Fruit fly (Drosophila melanogaster): ENCODE results near the gene Msr-110.
A peak's percentile ranks its signal among the peaks of the same experiment; 100 is the strongest.

Msr-110 gene

DNA sequence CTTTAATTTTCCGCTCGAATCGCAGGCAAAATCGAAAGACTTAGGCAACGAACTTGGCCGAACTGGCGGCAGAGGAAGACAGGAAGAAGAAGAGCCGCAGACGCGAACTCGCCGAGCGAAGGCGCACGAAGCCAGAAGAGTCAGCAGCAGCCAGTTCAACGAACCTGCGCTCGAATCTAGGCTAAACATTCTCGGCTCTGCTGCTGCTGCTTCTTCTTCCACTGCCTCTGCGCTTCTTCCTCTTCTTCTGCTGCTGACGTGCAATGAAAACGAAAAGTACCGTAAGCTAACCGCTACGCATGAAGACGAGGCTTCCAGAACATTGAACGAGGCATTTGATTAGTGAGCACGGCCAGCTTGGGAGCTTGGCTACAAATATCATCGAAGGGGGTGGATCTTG lies 39.3 kb upstream of the Msr-110 start:
- no peak for TF ChIP-seq CG1621 (tag; optimal IDR thresholded peaks at IDR 0.05)
- no peak for TF ChIP-seq CG3919 (GFP tag; optimal IDR thresholded peaks at IDR 0.05)
- TF ChIP-seq Blimp-1 (GFP tag; optimal IDR thresholded peaks at IDR 0.05): peak; percentile 97
- peak; percentile 3 for TF ChIP-seq Eip75B (GFP tag; optimal IDR thresholded peaks at IDR 0.05)
- TF ChIP-seq Eip78C (GFP tag): peak; percentile 46

DNA sequence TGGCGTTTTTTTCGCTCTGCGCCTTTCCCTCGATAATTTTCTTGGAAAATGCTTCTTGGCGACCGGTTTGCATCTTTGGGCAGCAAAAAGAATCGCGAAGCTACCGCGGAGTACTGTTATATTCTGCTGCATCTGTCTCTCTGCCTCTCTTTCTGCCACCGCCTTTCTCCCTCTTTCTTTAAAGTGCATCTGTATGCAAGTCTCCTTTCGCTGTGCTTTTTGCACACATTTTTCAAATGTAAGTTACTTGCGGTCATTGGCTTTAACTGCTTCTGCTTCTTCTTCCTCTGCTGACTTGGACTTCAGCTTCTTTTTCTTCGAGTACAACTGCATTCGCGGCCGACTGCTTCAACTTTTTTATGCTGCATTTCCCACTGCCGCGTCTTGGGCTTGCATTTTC lies 38.6 kb upstream of the Msr-110 start:
- TF ChIP-seq Lpt (GFP tag; optimal IDR thresholded peaks at IDR 0.05) (peak; percentile 0), Blimp-1 (GFP tag; optimal IDR thresholded peaks at IDR 0.05) (peak; percentile 95), Met (GFP tag; optimal IDR thresholded peaks at IDR 0.05) (peak; percentile 6), Hr4 (GFP tag; optimal IDR thresholded peaks at IDR 0.05) (no peak), CG3032 (tag; optimal IDR thresholded peaks at IDR 0.05) (no peak), CG15336 (GFP tag; IDR thresholded peaks at IDR 0.05) (no peak), Sox102F (GFP tag; optimal IDR thresholded peaks at IDR 0.05) (no peak), CG6854 (GFP tag; optimal IDR thresholded peaks at IDR 0.05) (peak; percentile 12)

DNA sequence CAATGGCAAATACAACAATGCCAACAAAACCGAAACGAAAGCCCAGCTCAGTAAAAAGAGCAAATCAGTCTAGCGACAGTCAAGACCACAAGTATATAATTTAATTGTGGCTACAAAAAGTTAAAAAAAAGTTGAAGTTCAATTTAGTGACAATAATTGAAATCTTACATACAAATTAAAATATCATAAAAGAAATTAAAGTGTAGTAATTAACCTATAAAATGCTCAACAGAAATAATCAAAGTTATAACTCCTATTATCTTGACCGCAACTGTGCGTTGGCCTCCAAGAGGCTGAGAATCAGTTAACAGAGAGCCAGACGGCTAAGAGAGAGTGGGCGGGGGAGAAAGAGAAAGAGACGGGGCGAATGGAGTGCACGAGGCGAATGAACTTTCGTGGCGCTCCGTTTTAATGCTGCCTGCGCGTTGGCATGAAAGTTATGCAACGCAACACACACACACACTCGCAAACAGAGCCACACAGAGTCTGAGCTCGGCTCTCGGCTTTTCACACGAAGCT lies 34.6 kb upstream of the Msr-110 start:
- peak; percentile 95 for TF ChIP-seq CG6854 (GFP tag; optimal IDR thresholded peaks at IDR 0.05)
- TF ChIP-seq dac (GFP tag; optimal IDR thresholded peaks at IDR 0.05): peak; percentile 84
- TF ChIP-seq fkh (GFP tag; optimal IDR thresholded peaks at IDR 0.05): peak; percentile 14
- TF ChIP-seq pdm3 (GFP tag; optimal IDR thresholded peaks at IDR 0.05): peak; percentile 91
- peak; percentile 91 for TF ChIP-seq CG6792 (GFP tag; optimal IDR thresholded peaks at IDR 0.05)
- peak; percentile 98 for TF ChIP-seq Blimp-1 (GFP tag; optimal IDR thresholded peaks at IDR 0.05)
- TF ChIP-seq CG32006 (GFP tag; optimal IDR thresholded peaks at IDR 0.05): peak; percentile 96
- TF ChIP-seq Sox14 (GFP tag; optimal IDR thresholded peaks at IDR 0.05): peak; percentile 92
- TF ChIP-seq CG10669 (GFP tag; optimal IDR thresholded peaks at IDR 0.05): peak; percentile 73
- peak; percentile 92 for TF ChIP-seq net (GFP tag; optimal IDR thresholded peaks at IDR 0.05)
- TF ChIP-seq CG8319 (GFP tag; optimal IDR thresholded peaks at IDR 0.05): peak; percentile 67
- peak; percentile 97 for TF ChIP-seq Met (GFP tag; optimal IDR thresholded peaks at IDR 0.05)
- TF ChIP-seq Eip75B (GFP tag; optimal IDR thresholded peaks at IDR 0.05): peak; percentile 91
- peak; percentile 95 for TF ChIP-seq Lpt (GFP tag; optimal IDR thresholded peaks at IDR 0.05)
- TF ChIP-seq CG1621 (tag; optimal IDR thresholded peaks at IDR 0.05): peak; percentile 66
- TF ChIP-seq CG6808 (GFP tag; optimal IDR thresholded peaks at IDR 0.05): peak; percentile 67
- peak; percentile 84 for TF ChIP-seq Eip93F (GFP tag; optimal IDR thresholded peaks at IDR 0.05)
- peak; percentile 72 for TF ChIP-seq fd85E (GFP tag; optimal IDR thresholded peaks at IDR 0.05)
- TF ChIP-seq Ets21C (GFP tag; optimal IDR thresholded peaks at IDR 0.05): peak; percentile 84
- peak; percentile 99 for TF ChIP-seq svp (GFP tag)
- TF ChIP-seq CG6276 (GFP tag; optimal IDR thresholded peaks at IDR 0.05): peak; percentile 96
- peak; percentile 26 to 94 for TF ChIP-seq salr (GFP tag; optimal IDR thresholded peaks at IDR 0.05)
- peak; percentile 98 for TF ChIP-seq vri (GFP tag; optimal IDR thresholded peaks at IDR 0.05)
- peak; percentile 98 for TF ChIP-seq esn (GFP tag; optimal IDR thresholded peaks at IDR 0.05)
- peak; percentile 92 for TF ChIP-seq acj6 (GFP tag; optimal IDR thresholded peaks at IDR 0.05)
- peak; percentile 98 for TF ChIP-seq Eip78C (GFP tag)
- peak; percentile 90 for TF ChIP-seq CG10631 (GFP tag; optimal IDR thresholded peaks at IDR 0.05)
- TF ChIP-seq Hr38 (GFP tag; optimal IDR thresholded peaks at IDR 0.05): no peak
- TF ChIP-seq Gug (GFP tag; IDR thresholded peaks at IDR 0.05): peak; percentile 91
- TF ChIP-seq Smox (GFP tag; optimal IDR thresholded peaks at IDR 0.05): peak; percentile 95
- peak; percentile 96 for TF ChIP-seq Hr4 (GFP tag; optimal IDR thresholded peaks at IDR 0.05)
- TF ChIP-seq achi (GFP tag; optimal IDR thresholded peaks at IDR 0.05): peak; percentile 94
- peak; percentile 93 for TF ChIP-seq CG34406 (GFP tag; optimal IDR thresholded peaks at IDR 0.05)
- peak; percentile 93 for TF ChIP-seq CG6163 (GFP tag; IDR thresholded peaks at IDR 0.05)
- peak; percentile 53 for TF ChIP-seq fd59A (GFP tag; optimal IDR thresholded peaks at IDR 0.05)
- TF ChIP-seq spab (GFP tag; optimal IDR thresholded peaks at IDR 0.05): peak; percentile 71
- TF ChIP-seq eg (GFP tag; IDR thresholded peaks at IDR 0.05): peak; percentile 96
- TF ChIP-seq Hr39 (GFP tag; optimal IDR thresholded peaks at IDR 0.05): peak; percentile 91
- TF ChIP-seq CG3032 (tag; optimal IDR thresholded peaks at IDR 0.05): peak; percentile 81
- TF ChIP-seq CG8119 (GFP tag; IDR thresholded peaks at IDR 0.05): peak; percentile 98
- TF ChIP-seq CG4318 (GFP tag; optimal IDR thresholded peaks at IDR 0.05): peak; percentile 93
- peak; percentile 79 for TF ChIP-seq Sox15 (GFP tag; optimal IDR thresholded peaks at IDR 0.05)
- peak; percentile 92 for TF ChIP-seq CG31627 (GFP tag; optimal IDR thresholded peaks at IDR 0.05)
- TF ChIP-seq CG11294 (GFP tag; IDR thresholded peaks at IDR 0.05): peak; percentile 67; the same call in 1 of the 2 replicates

All from whole organism, prepupa.